Fruit fly (Drosophila melanogaster) whole organism, embryonic: Measurements from ENCODE around the gene Tcs4.

Experiments
- B-H2 ChIP-seq: fragments of 200-800 bp; sonication (Bioruptor generic); optimal IDR thresholded peaks from 2 replicates; lab custom pipeline; 2018; ENCODE audit warnings: missing biosample characterization, mild to moderate bottlenecking, missing genetic modification characterization
- CG10366 ChIP-seq: fragments of 200-800 bp; sonication (Bioruptor generic); IDR thresholded peaks from 2 replicates; pipeline ENCODE4 v1.3.6; 2022; ENCODE audit warnings: missing biosample characterization, missing genetic modification characterization
- CG11085 ChIP-seq: fragments of 200-800 bp; sonication (Bioruptor generic); IDR thresholded peaks from 2 replicates; pipeline ENCODE4 v1.3.6; 2022; ENCODE audit warnings: missing biosample characterization, missing genetic modification characterization
- CG12071 ChIP-seq: fragments of 200-800 bp; sonication (Bioruptor generic); optimal IDR thresholded peaks from 3 replicates; lab custom pipeline; 2018; ENCODE audit warnings: missing biosample characterization, mild to moderate bottlenecking, missing genetic modification characterization
- CG12219 ChIP-seq: fragments of 200-800 bp; sonication (Bioruptor generic); optimal IDR thresholded peaks from 3 replicates; lab custom pipeline; 2018; ENCODE audit warnings: missing biosample characterization, mild to moderate bottlenecking, missing genetic modification characterization
- CG12299 ChIP-seq: fragments of 200-800 bp; sonication (Bioruptor generic); optimal IDR thresholded peaks from 2 replicates; lab custom pipeline; 2018; ENCODE audit warnings: missing biosample characterization, mild to moderate bottlenecking, missing genetic modification characterization
- CG14710 ChIP-seq: fragments of 200-800 bp; sonication (Bioruptor generic); optimal IDR thresholded peaks from 3 replicates; lab custom pipeline; 2019; ENCODE audit warnings: missing biosample characterization, mild to moderate bottlenecking, missing genetic modification characterization, moderate library complexity
- CG14965 ChIP-seq: fragments of 200-800 bp; sonication (Bioruptor generic); optimal IDR thresholded peaks from 2 replicates; lab custom pipeline; 2016; ENCODE audit warnings: missing biosample characterization, missing genetic modification characterization, borderline replicate concordance
- CG17186 ChIP-seq: fragments of 200-800 bp; sonication (Bioruptor generic); optimal IDR thresholded peaks from 3 replicates; lab custom pipeline; 2017; ENCODE audit warnings: missing biosample characterization, missing genetic modification reagents, missing genetic modification characterization
- CG17802 ChIP-seq: fragments of 200-800 bp; sonication (Bioruptor generic); optimal IDR thresholded peaks from 2 replicates; lab custom pipeline; 2018; ENCODE audit warnings: missing biosample characterization, mild to moderate bottlenecking, missing genetic modification characterization, moderate library complexity
- CG1832 ChIP-seq: fragments of 200-800 bp; sonication (Bioruptor generic); optimal IDR thresholded peaks from 2 replicates; lab custom pipeline; 2017; ENCODE audit warnings: missing biosample characterization, mild to moderate bottlenecking, missing genetic modification characterization, inconsistent platforms
- CG34224 ChIP-seq: fragments of 200-800 bp; sonication (Bioruptor generic); IDR thresholded peaks from 3 replicates; pipeline ENCODE4 v1.3.6; 2022; ENCODE audit warnings: missing biosample characterization, missing genetic modification characterization; ENCODE audit not compliant: partially characterized antibody
- CG34422 ChIP-seq: fragments of 200-800 bp; sonication (Bioruptor generic); IDR thresholded peaks from 3 replicates; pipeline ENCODE4 v1.3.6; 2022; ENCODE audit warnings: missing biosample characterization, missing genetic modification characterization
- CG4707 ChIP-seq: fragments of 200-800 bp; sonication (Bioruptor generic); optimal IDR thresholded peaks from 2 replicates; lab custom pipeline; 2018; ENCODE audit warnings: missing biosample characterization, mild to moderate bottlenecking, missing genetic modification characterization, moderate library complexity
- CG6175 ChIP-seq: fragments of 200-800 bp; sonication (Bioruptor generic); IDR thresholded peaks from 3 replicates; pipeline ENCODE4 v1.3.6; 2022; ENCODE audit warnings: missing biosample characterization, missing genetic modification characterization
- CG7786 ChIP-seq: fragments of 200-800 bp; sonication (Bioruptor generic); optimal IDR thresholded peaks from 2 replicates; lab custom pipeline; 2016; ENCODE audit warnings: missing biosample characterization, missing genetic modification characterization
- CG8290 ChIP-seq, 3 experiments: fragments of 200-800 bp; sonication (Bioruptor generic); optimal IDR thresholded peaks; 2 replicates each; lab custom pipeline; 2016 to 2019; ENCODE audit warnings: missing biosample characterization in 3 of 3, missing genetic modification characterization in 3 of 3, mild to moderate bottlenecking in 2 of 3, moderate library complexity in 1 of 3
- CG8765 ChIP-seq: fragments of 200-800 bp; sonication (Bioruptor generic); IDR thresholded peaks from 2 replicates; pipeline ENCODE4 v1.3.6; 2022; ENCODE audit warnings: missing biosample characterization, missing genetic modification characterization
- D ChIP-seq, 2 experiments: fragments of 200-800 bp in 1 of 2; fragments of >200 bp in 1 of 2; sonication (Bioruptor generic) in 1 of 2; optimal IDR thresholded peaks; 2 replicates in 1 of 2; 3 replicates in 1 of 2; lab custom pipeline; 2017; ENCODE audit warnings: mild to moderate bottlenecking in 1 of 2, missing biosample characterization in 1 of 2, missing genetic modification characterization in 1 of 2, missing genetic modification reagents in 1 of 2
- Dll ChIP-seq: fragments of 200-800 bp; sonication (Bioruptor generic); IDR thresholded peaks from 4 replicates; pipeline ENCODE4 v1.3.6; 2022; ENCODE audit warnings: missing biosample characterization, missing genetic modification characterization; ENCODE audit not compliant: partially characterized antibody
- Doc3 ChIP-seq: fragments of 200-800 bp; sonication (Bioruptor generic); IDR thresholded peaks from 3 replicates; pipeline ENCODE4 v1.3.6; 2022; ENCODE audit warnings: missing biosample characterization, missing genetic modification characterization; ENCODE audit not compliant: partially characterized antibody
- Elba2 ChIP-seq: fragments of 200-800 bp; sonication (Bioruptor generic); optimal IDR thresholded peaks from 3 replicates; lab custom pipeline; 2016; ENCODE audit warnings: missing biosample characterization, missing genetic modification characterization
- Ets97D ChIP-seq: fragments of 200-800 bp; sonication (Bioruptor generic); optimal IDR thresholded peaks from 3 replicates; lab custom pipeline; 2016; ENCODE audit warnings: missing biosample characterization, missing genetic modification characterization
- Fer2 ChIP-seq: fragments of 200-800 bp; sonication (Bioruptor generic); optimal IDR thresholded peaks from 2 replicates; lab custom pipeline; 2018; ENCODE audit warnings: missing biosample characterization, mild to moderate bottlenecking, missing genetic modification characterization, moderate library complexity
- HmgD ChIP-seq: fragments of 200-800 bp; sonication (Bioruptor generic); optimal IDR thresholded peaks from 3 replicates; lab custom pipeline; 2016; ENCODE audit warnings: missing biosample characterization, missing genetic modification characterization
- Hmr ChIP-seq: fragments of 200-800 bp; sonication (Bioruptor generic); optimal IDR thresholded peaks from 3 replicates; lab custom pipeline; 2017; ENCODE audit warnings: mild to moderate bottlenecking, missing biosample characterization, missing genetic modification reagents, missing genetic modification characterization
- Lhr ChIP-seq: fragments of 200-800 bp; sonication (Bioruptor generic); optimal IDR thresholded peaks from 3 replicates; lab custom pipeline; 2017; ENCODE audit warnings: mild to moderate bottlenecking, missing biosample characterization, missing genetic modification reagents, missing genetic modification characterization
- PHDP ChIP-seq: fragments of 200-800 bp; sonication (Bioruptor generic); optimal IDR thresholded peaks from 3 replicates; lab custom pipeline; 2018; ENCODE audit warnings: missing biosample characterization, mild to moderate bottlenecking, missing genetic modification characterization, moderate library complexity
- Pdp1 ChIP-seq, 2 experiments: fragments of 200-800 bp; sonication (Bioruptor generic); optimal IDR thresholded peaks; 3 replicates each; lab custom pipeline; 2016; ENCODE audit warnings: missing biosample characterization in 2 of 2, missing genetic modification characterization in 2 of 2, mild to moderate bottlenecking in 1 of 2, moderate library complexity in 1 of 2
- Rfx ChIP-seq: fragments of 200-800 bp; sonication (Bioruptor generic); IDR thresholded peaks from 2 replicates; pipeline ENCODE4 v1.3.6; 2022; ENCODE audit warnings: missing biosample characterization, missing genetic modification characterization
- Sry-β ChIP-seq: fragments of 200-800 bp; sonication (Bioruptor generic); optimal IDR thresholded peaks from 2 replicates; lab custom pipeline; 2018; ENCODE audit warnings: missing biosample characterization, mild to moderate bottlenecking, missing genetic modification characterization, moderate library complexity
- bbx ChIP-seq: fragments of 200-800 bp; sonication (Bioruptor generic); IDR thresholded peaks from 2 replicates; pipeline ENCODE4 v1.3.6; 2022; ENCODE audit warnings: missing biosample characterization, missing genetic modification characterization; ENCODE audit not compliant: partially characterized antibody
- cad ChIP-seq: fragments of >200 bp; optimal IDR thresholded peaks from 2 replicates; lab custom pipeline; 2017; ENCODE audit warnings: missing biosample characterization, missing genetic modification characterization
- chinmo ChIP-seq: fragments of 200-800 bp; sonication (Bioruptor generic); IDR thresholded peaks from 4 replicates; pipeline ENCODE4 v1.3.6; 2022; ENCODE audit warnings: missing biosample characterization, missing genetic modification characterization; ENCODE audit not compliant: partially characterized antibody
- dm ChIP-seq: fragments of 200-800 bp; sonication (Bioruptor generic); optimal IDR thresholded peaks from 3 replicates; lab custom pipeline; 2016; ENCODE audit warnings: missing biosample characterization, missing genetic modification characterization
- dmrt99B ChIP-seq: fragments of 200-800 bp; sonication (Bioruptor generic); optimal IDR thresholded peaks from 2 replicates; lab custom pipeline; 2018; ENCODE audit warnings: missing biosample characterization, mild to moderate bottlenecking, missing genetic modification characterization, moderate library complexity
- dysf ChIP-seq: fragments of 200-800 bp; sonication (Bioruptor generic); IDR thresholded peaks from 3 replicates; pipeline ENCODE4 v1.3.6; 2022; ENCODE audit warnings: missing biosample characterization, missing genetic modification characterization
- gcm ChIP-seq: fragments of 200-800 bp; sonication (Bioruptor generic); optimal IDR thresholded peaks from 2 replicates; lab custom pipeline; 2019; ENCODE audit warnings: missing biosample characterization, mild to moderate bottlenecking, missing genetic modification characterization, moderate library complexity
- gem ChIP-seq: fragments of 200-800 bp; sonication (Bioruptor generic); optimal IDR thresholded peaks from 2 replicates; lab custom pipeline; 2019; ENCODE audit warnings: missing biosample characterization, mild to moderate bottlenecking, missing genetic modification characterization, moderate library complexity
- grau ChIP-seq: fragments of 200-800 bp; optimal IDR thresholded peaks from 3 replicates; lab custom pipeline; 2019; ENCODE audit warnings: missing biosample characterization, mild to moderate bottlenecking, missing genetic modification characterization, moderate library complexity
- kah ChIP-seq: fragments of 200-800 bp; sonication (Bioruptor generic); optimal IDR thresholded peaks from 2 replicates; lab custom pipeline; 2018; ENCODE audit warnings: missing biosample characterization, mild to moderate bottlenecking, missing genetic modification characterization
- nerfin-2 ChIP-seq: fragments of 200-800 bp; sonication (Bioruptor generic); IDR thresholded peaks from 2 replicates; pipeline ENCODE4 v1.3.6; 2022; ENCODE audit warnings: missing biosample characterization, missing genetic modification characterization; ENCODE audit not compliant: partially characterized antibody
- odd ChIP-seq: fragments of 200-800 bp; sonication (Bioruptor generic); optimal IDR thresholded peaks from 2 replicates; lab custom pipeline; 2017; ENCODE audit warnings: missing biosample characterization, mild to moderate bottlenecking, missing genetic modification characterization
- pan ChIP-seq, 4 experiments: fragments of >200 bp in 3 of 4; fragments of 200-800 bp in 1 of 4; sonication (Bioruptor generic) in 1 of 4; optimal IDR thresholded peaks in 3 of 4; IDR thresholded peaks in 1 of 4; 2 replicates each; pipeline versions ENCODE4 v1.3.6 to Lab custom; 2017 to 2022; ENCODE audit warnings: missing biosample characterization in 2 of 4, missing genetic modification characterization in 2 of 4, mixed read lengths in 1 of 4
- phol ChIP-seq: fragments of 200-800 bp; sonication (Bioruptor generic); optimal IDR thresholded peaks from 3 replicates; lab custom pipeline; 2018; ENCODE audit warnings: missing biosample characterization, mild to moderate bottlenecking, missing genetic modification characterization, moderate library complexity
- psq ChIP-seq: fragments of 200-800 bp; sonication (Bioruptor generic); optimal IDR thresholded peaks from 2 replicates; lab custom pipeline; 2017; ENCODE audit warnings: missing biosample characterization, missing genetic modification characterization
- row ChIP-seq: fragments of 200-800 bp; sonication (Bioruptor generic); IDR thresholded peaks from 3 replicates; pipeline ENCODE4 v1.3.6; 2022; ENCODE audit warnings: missing biosample characterization, missing genetic modification characterization
- usp ChIP-seq: fragments of >200 bp; optimal IDR thresholded peaks from 2 replicates; lab custom pipeline; 2017; ENCODE audit warnings: missing biosample characterization, missing genetic modification characterization

Gene Tcs4

dm6 chrX:19701611-19702010 lies at the start of gene Tcs4 (continued):
- TF ChIP-seq odd (no peak), CG4707 (no peak), chinmo (GFP tag; lab: Robert Waterston, UW) (peak; percentile 71; the same call in 2 of the 4 replicates), CG17802 (tag; lab: Kevin White, UChicago) (no peak), kah (GFP tag; lab: Kevin White, UChicago) (no peak), nerfin-2 (GFP tag; lab: Robert Waterston, UW) (0 out of 2 replicates have a peak, but pooled peaks have one; percentile 35), CG8765 (no peak), Dll (GFP tag; lab: Robert Waterston, UW) (peak; percentile 59; the same call in 2 of the 4 replicates), CG6175 (GFP tag; lab: Robert Waterston, UW) (no peak), bbx (GFP tag; lab: Robert Waterston, UW) (peak; percentile 60; the same call in 1 of the 2 replicates), CG14965 (no peak), gcm (GFP tag; lab: Kevin White, UChicago) (peak; percentile 3), CG10366 (no peak), gem (tag; lab: Kevin White, UChicago) (peak; percentile 71), Doc3 (GFP tag; lab: Robert Waterston, UW) (0 out of 3 replicates have a peak, but pooled peaks have one; percentile 48), CG12299 (tag; lab: Kevin White, UChicago) (no peak), Fer2 (tag; lab: Kevin White, UChicago) (no peak), pan (optimal IDR thresholded peaks at IDR 0.05; lab: Kevin White, UChicago) (no peak), pan (GFP tag; optimal IDR thresholded peaks at IDR 0.05 in 1 of 2, IDR thresholded peaks at IDR 0.05 in 1 of 2) (peak in 1 of 2 experiments; percentile 21), cad (GFP tag; lab: Kevin White, UChicago) (no peak), grau (tag; lab: Kevin White, UChicago) (peak; percentile 48), CG12071 (GFP tag; lab: Kevin White, UChicago) (no peak), Hmr (GFP tag; lab: Kevin White, UChicago) (no peak), HmgD (GFP tag; lab: Kevin White, UChicago) (no peak), usp (GFP tag; lab: Kevin White, UChicago) (no peak), CG1832 (GFP tag; lab: Kevin White, UChicago) (no peak), row (GFP tag; lab: Robert Waterston, UW) (peak; percentile 76), D (optimal IDR thresholded peaks at IDR 0.05; lab: Kevin White, UChicago) (no peak), D (GFP tag; optimal IDR thresholded peaks at IDR 0.05; lab: Kevin White, UChicago) (no peak), CG34224 (peak; percentile 80), CG17186 (GFP tag; lab: Kevin White, UChicago) (no peak), CG14710 (tag; lab: Kevin White, UChicago) (peak; percentile 49), Rfx (0 out of 2 replicates have a peak, but pooled peaks have one; percentile 29), psq (GFP tag; lab: Kevin White, UChicago) (no peak), Elba2 (GFP tag; lab: Kevin White, UChicago) (peak; percentile 25), B-H2 (no peak), PHDP (tag; lab: Kevin White, UChicago) (peak; percentile 44), Pdp1 (GFP tag; optimal IDR thresholded peaks at IDR 0.05; lab: Kevin White, UChicago) (peak in 1 of 2 experiments; percentile 83), Lhr (no peak), dmrt99B (no peak), Ets97D (GFP tag; lab: Kevin White, UChicago) (no peak), dysf (GFP tag; lab: Robert Waterston, UW) (no peak), CG34422 (peak; percentile 34; the same call in 1 of the 3 replicates), dm (no peak), CG8290 (GFP tag; optimal IDR thresholded peaks at IDR 0.05; lab: Kevin White, UChicago) (peak; percentile 4), CG8290 (tag; optimal IDR thresholded peaks at IDR 0.05; lab: Kevin White, UChicago) (no peak), Sry-β (GFP tag; lab: Kevin White, UChicago) (no peak), CG11085 (no peak), CG12219 (GFP tag; lab: Kevin White, UChicago) (no peak), CG7786 (GFP tag; lab: Kevin White, UChicago) (no peak), phol (tag; lab: Kevin White, UChicago) (peak; percentile 60)
